Fruit fly (Drosophila melanogaster) whole organism, adult: Measurements from ENCODE around the gene Glut1.
A peak's percentile ranks its signal among the peaks of the same experiment; 100 is the strongest.

Source experiments
- CG11617 ChIP-seq: fragments of 200-800 bp; sonication (Bioruptor generic); optimal IDR thresholded peaks from 2 replicates; lab custom pipeline; 2017; ENCODE audit warnings: mild to moderate bottlenecking, missing biosample characterization, missing genetic modification reagents, missing genetic modification characterization
- CG12768 ChIP-seq: fragments of 200-800 bp; sonication (Bioruptor generic); optimal IDR thresholded peaks from 2 replicates; lab custom pipeline; 2017; ENCODE audit warnings: missing biosample characterization, missing genetic modification characterization, mild to moderate bottlenecking, moderate library complexity, missing genetic modification reagents
- CG14711 ChIP-seq: fragments of 200-800 bp; sonication (Bioruptor generic); optimal IDR thresholded peaks from 2 replicates; lab custom pipeline; 2018; ENCODE audit warnings: missing biosample characterization, mild to moderate bottlenecking, missing genetic modification characterization, moderate library complexity
- CG1620 ChIP-seq: fragments of 200-800 bp; sonication (Bioruptor generic); optimal IDR thresholded peaks from 2 replicates; lab custom pipeline; 2016; ENCODE audit warnings: missing biosample characterization, missing genetic modification characterization
- CG33017 ChIP-seq: fragments of 200-800 bp; sonication (Bioruptor generic); optimal IDR thresholded peaks from 2 replicates; lab custom pipeline; 2018; ENCODE audit warnings: missing biosample characterization, mild to moderate bottlenecking, missing genetic modification characterization, moderate library complexity
- CG5204 ChIP-seq: fragments of 200-800 bp; sonication (Bioruptor generic); optimal IDR thresholded peaks from 2 replicates; lab custom pipeline; 2016; ENCODE audit warnings: missing biosample characterization, missing genetic modification characterization
- CG7045 ChIP-seq: fragments of 200-800 bp; sonication (Bioruptor generic); optimal IDR thresholded peaks from 2 replicates; lab custom pipeline; 2017; ENCODE audit warnings: missing biosample characterization, mild to moderate bottlenecking, missing genetic modification characterization
- CG7101 ChIP-seq: fragments of 200-800 bp; sonication (Bioruptor generic); optimal IDR thresholded peaks from 2 replicates; lab custom pipeline; 2018; ENCODE audit warnings: missing biosample characterization, mild to moderate bottlenecking, missing genetic modification characterization, moderate library complexity
- Clk ChIP-seq: fragments of 200-800 bp; sonication (Bioruptor generic); optimal IDR thresholded peaks from 2 replicates; lab custom pipeline; 2017; ENCODE audit warnings: missing biosample characterization, missing genetic modification characterization
- Crg-1 ChIP-seq: fragments of 200-800 bp; sonication (Bioruptor generic); optimal IDR thresholded peaks from 2 replicates; lab custom pipeline; 2016; ENCODE audit warnings: missing biosample characterization, missing genetic modification characterization
- Hr96 ChIP-seq: fragments of 200-800 bp; sonication (Bioruptor generic); optimal IDR thresholded peaks from 2 replicates; lab custom pipeline; 2016; ENCODE audit warnings: missing biosample characterization, missing genetic modification characterization
- bab1 ChIP-seq: fragments of 200-800 bp; sonication (Bioruptor generic); optimal IDR thresholded peaks from 3 replicates; lab custom pipeline; 2019; ENCODE audit warnings: missing biosample characterization, mild to moderate bottlenecking, missing genetic modification characterization, moderate library complexity
- cic ChIP-seq: fragments of 200-800 bp; sonication (Bioruptor generic); optimal IDR thresholded peaks from 2 replicates; lab custom pipeline; 2017; ENCODE audit warnings: missing biosample characterization, mild to moderate bottlenecking, missing genetic modification characterization, moderate library complexity
- kay ChIP-seq: fragments of 200-800 bp; sonication (Bioruptor generic); peaks from one replicate; lab custom pipeline; 2016; ENCODE audit warnings: missing biosample characterization, missing genetic modification characterization, borderline replicate concordance
- ovo ChIP-seq: fragments of 200-800 bp; sonication (Bioruptor generic); optimal IDR thresholded peaks from 2 replicates; lab custom pipeline; 2016; ENCODE audit warnings: missing biosample characterization, missing genetic modification characterization
- pad ChIP-seq: fragments of 200-800 bp; sonication (Bioruptor generic); optimal IDR thresholded peaks from 3 replicates; lab custom pipeline; 2017; ENCODE audit warnings: missing biosample characterization, missing genetic modification characterization, mild to moderate bottlenecking, moderate library complexity, missing genetic modification reagents
- tj ChIP-seq: fragments of 200-800 bp; sonication (Bioruptor generic); optimal IDR thresholded peaks from 3 replicates; lab custom pipeline; 2017; ENCODE audit warnings: missing biosample characterization, mild to moderate bottlenecking, missing genetic modification characterization, moderate library complexity
- toe ChIP-seq: fragments of 200-800 bp; sonication (Bioruptor generic); optimal IDR thresholded peaks from 2 replicates; lab custom pipeline; 2016; ENCODE audit warnings: missing biosample characterization, missing genetic modification characterization

Gene Glut1

DNA sequence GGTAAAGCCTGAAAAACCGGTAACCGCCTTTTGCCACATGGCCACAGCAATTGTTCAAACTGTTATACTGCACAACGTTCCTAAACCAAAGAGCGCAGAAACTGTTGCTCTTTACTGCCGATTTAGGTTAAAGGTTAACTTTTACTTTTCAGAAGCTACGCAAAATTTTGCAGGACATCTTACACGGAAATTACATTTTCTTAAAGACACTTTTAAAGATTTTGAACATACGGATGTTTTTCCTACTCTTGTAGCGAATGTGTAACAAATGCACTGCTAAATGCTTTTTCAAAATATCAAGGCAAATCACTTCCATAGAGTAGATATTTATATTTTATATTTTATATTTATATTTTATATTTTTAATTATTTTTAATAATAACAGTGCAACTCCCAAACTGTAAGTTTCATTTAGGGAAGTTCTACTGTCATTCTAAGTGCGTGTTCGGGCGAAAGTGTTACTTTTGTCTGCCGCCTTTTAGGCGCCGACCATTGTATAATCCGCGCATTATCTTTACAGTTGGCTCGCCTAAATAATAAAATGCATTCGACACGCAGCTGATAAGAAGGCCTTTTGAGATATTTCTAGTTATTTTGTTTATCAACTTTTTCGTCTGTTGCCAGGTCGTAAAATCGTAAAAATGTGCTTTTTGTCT lies 31.5 kb upstream of the Glut1 start:
- no peak for TF ChIP-seq CG12768 (GFP tag; lab: Kevin White, UChicago)
- peak; percentile 22 for TF ChIP-seq CG7045 (GFP tag; lab: Kevin White, UChicago)
- peak; percentile 76 for TF ChIP-seq kay (GFP tag; lab: Kevin White, UChicago)

- TF ChIP-seq tj (peak; percentile 11), bab1 (GFP tag; lab: Kevin White, UChicago) (no peak)
Observed at dm6 chr3L:882892-883255, 31.0 kb upstream of the Glut1 start.

- no peak for TF ChIP-seq bab1 (GFP tag; lab: Kevin White, UChicago)
- TF ChIP-seq tj, result peak; percentile 83
Observed at dm6 chr3L:883786-884185, 30.1 kb upstream of the Glut1 start.

- TF ChIP-seq Crg-1 (GFP tag; lab: Kevin White, UChicago) (no peak), cic (GFP tag; lab: Kevin White, UChicago) (no peak), Clk (GFP tag; lab: Kevin White, UChicago) (no peak), Hr96 (GFP tag; lab: Kevin White, UChicago) (no peak), CG7101 (no peak), CG33017 (no peak), kay (GFP tag; lab: Kevin White, UChicago) (no peak), tj (no peak), ovo (GFP tag; lab: Kevin White, UChicago) (no peak), pad (GFP tag; lab: Kevin White, UChicago) (no peak), bab1 (GFP tag; lab: Kevin White, UChicago) (no peak), CG1620 (GFP tag; lab: Kevin White, UChicago) (no peak), CG14711 (no peak), toe (GFP tag; lab: Kevin White, UChicago) (no peak), CG11617 (GFP tag; lab: Kevin White, UChicago) (no peak), CG12768 (GFP tag; lab: Kevin White, UChicago) (no peak), CG5204 (GFP tag; lab: Kevin White, UChicago) (no peak)
Observed at dm6 chr3L:884239-884638, 29.6 kb upstream of the Glut1 start.

- TF ChIP-seq cic (GFP tag; lab: Kevin White, UChicago) (no peak), kay (GFP tag; lab: Kevin White, UChicago) (peak; percentile 79), CG33017 (no peak), toe (GFP tag; lab: Kevin White, UChicago) (no peak), CG1620 (GFP tag; lab: Kevin White, UChicago) (no peak), CG7045 (GFP tag; lab: Kevin White, UChicago) (no peak), Crg-1 (GFP tag; lab: Kevin White, UChicago) (no peak)
Observed at dm6 chr3L:885006-885405, 28.9 kb upstream of the Glut1 start.

- TF ChIP-seq tj (peak; percentile 66), bab1 (GFP tag; lab: Kevin White, UChicago) (no peak)
Observed at dm6 chr3L:885624-886257, 28.1 kb upstream of the Glut1 start.

DNA sequence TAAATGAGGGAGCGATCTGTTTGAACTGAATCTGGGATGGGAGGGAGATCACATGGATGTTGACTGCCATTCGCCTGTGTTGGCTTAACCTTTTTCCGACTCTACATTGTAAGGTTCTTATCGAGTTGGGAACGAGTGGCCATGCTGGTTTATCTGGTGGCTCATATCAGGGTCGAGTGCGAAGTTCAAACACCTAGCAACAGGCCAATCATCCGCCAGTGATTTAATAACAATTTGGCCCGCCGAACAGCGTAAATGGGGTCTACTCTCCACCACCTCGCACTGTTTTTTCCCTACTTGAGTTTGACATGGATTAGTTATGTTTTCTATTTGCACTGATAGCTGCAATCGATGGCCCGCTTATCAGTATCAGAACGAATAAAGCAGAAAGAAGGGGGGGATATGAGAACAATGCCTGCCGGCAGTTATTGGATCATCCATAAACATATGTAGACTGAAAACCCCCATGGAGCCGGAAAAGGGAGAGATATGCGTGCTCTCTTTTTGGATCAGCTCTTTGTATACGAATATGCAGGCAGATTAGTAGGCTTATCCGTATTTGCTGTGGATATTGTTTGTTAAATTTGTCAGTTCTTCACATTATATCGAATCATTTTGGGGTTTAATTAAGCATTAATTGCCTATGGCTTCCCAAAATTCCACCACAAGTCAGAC lies 26.3 kb upstream of the Glut1 start:
- TF ChIP-seq CG7045 (GFP tag; lab: Kevin White, UChicago), result peak; percentile 1
- peak; percentile 7 for TF ChIP-seq pad (GFP tag; lab: Kevin White, UChicago)
- TF ChIP-seq bab1 (GFP tag; lab: Kevin White, UChicago), result no peak
- TF ChIP-seq CG11617 (GFP tag; lab: Kevin White, UChicago), result no peak
- TF ChIP-seq CG12768 (GFP tag; lab: Kevin White, UChicago), result peak; percentile 24
- TF ChIP-seq toe (GFP tag; lab: Kevin White, UChicago), result no peak

dm6 chr3L:888372-888771 lies 25.5 kb upstream of the Glut1 start:
- TF ChIP-seq CG7101 (no peak), Clk (GFP tag; lab: Kevin White, UChicago) (no peak), CG11617 (GFP tag; lab: Kevin White, UChicago) (no peak), CG33017 (no peak), Hr96 (GFP tag; lab: Kevin White, UChicago) (no peak), tj (no peak), CG7045 (GFP tag; lab: Kevin White, UChicago) (no peak), Crg-1 (GFP tag; lab: Kevin White, UChicago) (no peak), toe (GFP tag; lab: Kevin White, UChicago) (no peak), kay (GFP tag; lab: Kevin White, UChicago) (no peak)
